Comparison of ENCODE assay signal across 5 worm cellular contexts in genomic region chrII:13945527-13945926, ce11.
TF ChIP-seq lines count a peak whose summit lies in the region.

No protein-coding gene starts in this region.

TF ChIP-seq in whole organism, L1 larva, 84 proteins besides CTCF, POLR2A, EP300 and RAD21:
- no peak for TF ChIP-seq mdl-1 (tag; optimal IDR thresholded peaks at IDR 0.05; lab: Kevin White, UChicago)
- TF ChIP-seq elt-2 (tag; optimal IDR thresholded peaks at IDR 0.05; lab: Kevin White, UChicago) = peak; percentile 44

TF ChIP-seq in whole organism, L2 larva, 48 proteins besides CTCF, POLR2A, EP300 and RAD21:
- peak; percentile 3 for TF ChIP-seq fos-1 (tag; optimal IDR thresholded peaks at IDR 0.05; lab: Kevin White, UChicago)
- TF ChIP-seq sem-4 (tag; optimal IDR thresholded peaks at IDR 0.05; lab: Kevin White, UChicago) = no peak

TF ChIP-seq in whole organism, L3 larva, 47 proteins besides CTCF, POLR2A, EP300 and RAD21:
- TF ChIP-seq nhr-77 (tag; optimal IDR thresholded peaks at IDR 0.05; lab: Kevin White, UChicago) (no peak), elt-2 (tag; optimal IDR thresholded peaks at IDR 0.05; lab: Kevin White, UChicago) (peak; percentile 53), egl-5 (tag; optimal IDR thresholded peaks at IDR 0.05; lab: Kevin White, UChicago) (no peak)

TF ChIP-seq in whole organism, L4 larva, 104 proteins besides CTCF, POLR2A, EP300 and RAD21:
- TF ChIP-seq nhr-28 (tag; optimal IDR thresholded peaks at IDR 0.05; lab: Kevin White, UChicago) = peak; percentile 2
- TF ChIP-seq dve-1 (tag; optimal IDR thresholded peaks at IDR 0.05; lab: Kevin White, UChicago; ENCODE audit: insufficient read depth) = peak; percentile 24
- no peak for TF ChIP-seq spr-3 (GFP tag; optimal IDR thresholded peaks at IDR 0.05; lab: Kevin White, UChicago)
- TF ChIP-seq php-3 (GFP tag; IDR thresholded peaks at IDR 0.05; lab: Robert Waterston, UW) = peak; percentile 55; the same call in 1 of the 2 replicates
- TF ChIP-seq nhr-42 (GFP tag; IDR thresholded peaks at IDR 0.05; lab: Robert Waterston, UW) = no peak
- TF ChIP-seq egl-27 (tag; optimal IDR thresholded peaks at IDR 0.05; lab: Kevin White, UChicago) = no peak
- no peak for TF ChIP-seq daf-16 (GFP tag; optimal IDR thresholded peaks at IDR 0.05; lab: Kevin White, UChicago)
- TF ChIP-seq daf-16 (tag; optimal IDR thresholded peaks at IDR 0.05; lab: Kevin White, UChicago) = peak; percentile 38
- TF ChIP-seq pqm-1 (tag; optimal IDR thresholded peaks at IDR 0.05; lab: Kevin White, UChicago) = peak; percentile 59

TF ChIP-seq in whole organism, young adult, 124 proteins besides CTCF, POLR2A, EP300 and RAD21:
- no peak for TF ChIP-seq snpc-1.3 (tag; optimal IDR thresholded peaks at IDR 0.05; lab: Kevin White, UChicago; ENCODE audit: insufficient read depth)
- no peak for TF ChIP-seq pha-4 (tag; optimal IDR thresholded peaks at IDR 0.05; lab: Kevin White, UChicago)
- no peak for TF ChIP-seq attf-3 (GFP tag; conservative IDR thresholded peaks at IDR 0.05; lab: Robert Waterston, UW)
- TF ChIP-seq B0336.3 (GFP tag; IDR thresholded peaks at IDR 0.05; lab: Robert Waterston, UW) = no peak
- TF ChIP-seq nfya-1 (tag; optimal IDR thresholded peaks at IDR 0.05; lab: Kevin White, UChicago; ENCODE audit: borderline replicate concordance, insufficient read depth) = no peak
- no peak for TF ChIP-seq madf-10 (tag; optimal IDR thresholded peaks at IDR 0.05; lab: Kevin White, UChicago)
- no peak for TF ChIP-seq zim-3 (tag; optimal IDR thresholded peaks at IDR 0.05; lab: Kevin White, UChicago)
- no peak for TF ChIP-seq tlf-1 (GFP tag; optimal IDR thresholded peaks at IDR 0.05; lab: Kevin White, UChicago)
- TF ChIP-seq unc-62 (GFP tag; optimal IDR thresholded peaks at IDR 0.05; lab: Kevin White, UChicago) = peak; percentile 48
- no peak for TF ChIP-seq ekl-4 (GFP tag; IDR thresholded peaks at IDR 0.05; lab: Robert Waterston, UW)
- no peak for TF ChIP-seq D2030.7 (GFP tag; IDR thresholded peaks at IDR 0.05; lab: Robert Waterston, UW)
- 0 out of 2 replicates have a peak, but pooled peaks have one; percentile 30 for TF ChIP-seq zfh-2 (GFP tag; conservative IDR thresholded peaks at IDR 0.05; lab: Robert Waterston, UW)
- TF ChIP-seq cebp-1 (GFP tag; IDR thresholded peaks at IDR 0.05; lab: Robert Waterston, UW) = peak; percentile 47; the same call in 1 of the 2 replicates
- peak; percentile 88 for TF ChIP-seq cebp-1 (tag; optimal IDR thresholded peaks at IDR 0.05; lab: Kevin White, UChicago)
- no peak for TF ChIP-seq attf-5 (GFP tag; optimal IDR thresholded peaks at IDR 0.05; lab: Kevin White, UChicago)
- TF ChIP-seq ztf-25 (GFP tag; IDR thresholded peaks at IDR 0.05; lab: Robert Waterston, UW) = no peak
- TF ChIP-seq bed-1 (GFP tag; IDR thresholded peaks at IDR 0.05; lab: Robert Waterston, UW) = no peak
- no peak for TF ChIP-seq lsl-1 (GFP tag; optimal IDR thresholded peaks at IDR 0.05; lab: Kevin White, UChicago)
- TF ChIP-seq Y79H2A.3 (GFP tag; conservative IDR thresholded peaks at IDR 0.05; lab: Robert Waterston, UW) = no peak
- TF ChIP-seq nfyb-1 (GFP tag; IDR thresholded peaks at IDR 0.05; lab: Robert Waterston, UW) = no peak
